Worm (Caenorhabditis elegans) whole organism, young adult: ENCODE results near the gene unc-44.

Source experiments
- C06A6.2 ChIP-seq: fragments of 200-800 bp; sonication (Bioruptor generic); conservative IDR thresholded peaks from 2 replicates; pipeline ENCODE4 v1.3.6; 2022; ENCODE audit warnings: missing genetic modification characterization, missing compliant biosample characterization
- F39B2.1 ChIP-seq: fragments of 200-800 bp; sonication (Bioruptor generic); IDR thresholded peaks from 2 replicates; pipeline ENCODE4 v1.3.6; 2022; ENCODE audit warnings: missing genetic modification reagents, missing genetic modification characterization, missing compliant biosample characterization
- F49E8.2 ChIP-seq: sonication (generic microtip); optimal IDR thresholded peaks from 3 replicates; lab custom pipeline; 2017; ENCODE audit warnings: missing genetic modification characterization, mild to moderate bottlenecking, missing compliant biosample characterization, antibody characterized with exemption, moderate library complexity; ENCODE audit not compliant: insufficient read depth
- K12H6.12 ChIP-seq: fragments of 200-800 bp; sonication (Bioruptor generic); optimal IDR thresholded peaks from 2 replicates; lab custom pipeline; 2018; ENCODE audit warnings: mild to moderate bottlenecking, missing genetic modification characterization, missing compliant biosample characterization
- Y53F4B.3 ChIP-seq: fragments of 200-800 bp; sonication (Bioruptor generic); IDR thresholded peaks from 2 replicates; pipeline ENCODE4 v1.3.6; 2022; ENCODE audit warnings: missing genetic modification reagents, missing genetic modification characterization, missing compliant biosample characterization
- Y67H2A.10 ChIP-seq: fragments of 200-800 bp; sonication (Bioruptor generic); conservative IDR thresholded peaks from 2 replicates; pipeline ENCODE4 v1.3.6; 2022; ENCODE audit warnings: missing genetic modification reagents, missing genetic modification characterization, missing compliant biosample characterization
- ama-1 ChIP-seq, 3 experiments: fragments of 150-350 bp in 1 of 3; sonication (generic microtip) in 2 of 3; optimal IDR thresholded peaks; 2 replicates each; lab custom pipeline; 2014 to 2018; ENCODE audit warnings: missing biosample characterization in 2 of 3, missing genetic modification characterization in 2 of 3, missing genetic modification reagents in 2 of 3
- aptf-3 ChIP-seq: fragments of 200-800 bp; sonication (Bioruptor generic); IDR thresholded peaks from 2 replicates; pipeline ENCODE4 v1.3.6; 2022; ENCODE audit warnings: missing genetic modification characterization, missing compliant biosample characterization
- atf-7 ChIP-seq: sonication (generic microtip); optimal IDR thresholded peaks from 2 replicates; lab custom pipeline; 2017; ENCODE audit warnings: mild to moderate bottlenecking, missing genetic modification characterization, missing compliant biosample characterization
- attf-3 ChIP-seq: fragments of 200-800 bp; sonication (Bioruptor generic); conservative IDR thresholded peaks from 2 replicates; pipeline ENCODE4 v1.3.6; 2022; ENCODE audit warnings: missing genetic modification reagents, missing genetic modification characterization, missing compliant biosample characterization
- bed-1 ChIP-seq: fragments of 200-800 bp; sonication (Bioruptor generic); IDR thresholded peaks from 2 replicates; pipeline ENCODE4 v1.3.6; 2022; ENCODE audit warnings: missing genetic modification reagents, missing genetic modification characterization, missing compliant biosample characterization
- ccch-3 ChIP-seq: fragments of 200-800 bp; sonication (Bioruptor generic); optimal IDR thresholded peaks from 2 replicates; lab custom pipeline; 2018; ENCODE audit warnings: mild to moderate bottlenecking, missing genetic modification characterization, missing compliant biosample characterization
- cebp-1 ChIP-seq, 2 experiments: fragments of 200-800 bp in 1 of 2; sonication (Bioruptor generic) in 1 of 2; sonication (generic microtip) in 1 of 2; IDR thresholded peaks in 1 of 2; optimal IDR thresholded peaks in 1 of 2; 2 replicates each; pipeline versions ENCODE4 v1.3.6 to Lab custom; 2017 to 2022; ENCODE audit warnings: missing compliant biosample characterization in 2 of 2, missing genetic modification characterization in 2 of 2, mild to moderate bottlenecking in 1 of 2, missing genetic modification reagents in 1 of 2, moderate library complexity in 1 of 2
- ceh-27 ChIP-seq: fragments of 200-800 bp; sonication (Bioruptor generic); optimal IDR thresholded peaks from 2 replicates; lab custom pipeline; 2018; ENCODE audit warnings: mild to moderate bottlenecking, missing genetic modification characterization, moderate library complexity, missing compliant biosample characterization
- ceh-40 ChIP-seq: fragments of 200-800 bp; sonication (Bioruptor generic); IDR thresholded peaks from 2 replicates; pipeline ENCODE4 v1.3.6; 2022; ENCODE audit warnings: missing genetic modification characterization, missing compliant biosample characterization
- ceh-58 ChIP-seq: fragments of 200-800 bp; sonication (Bioruptor generic); IDR thresholded peaks from 2 replicates; pipeline ENCODE4 v1.3.6; 2022; ENCODE audit warnings: missing genetic modification characterization, missing compliant biosample characterization
- dox-1 ChIP-seq: fragments of 200-800 bp; sonication (Bioruptor generic); IDR thresholded peaks from 2 replicates; pipeline ENCODE4 v1.3.6; 2022; ENCODE audit warnings: missing genetic modification reagents, missing genetic modification characterization, missing compliant biosample characterization
- dpff-1 ChIP-seq: sonication (generic microtip); optimal IDR thresholded peaks from 2 replicates; lab custom pipeline; 2017; ENCODE audit warnings: mild to moderate bottlenecking, missing genetic modification characterization, missing compliant biosample characterization
- efl-1 ChIP-seq: fragments of 150-350 bp; optimal IDR thresholded peaks from 2 replicates; lab custom pipeline; 2014; ENCODE audit warnings: missing biosample characterization, missing genetic modification reagents, missing genetic modification characterization
- egl-44 ChIP-seq: fragments of 200-800 bp; sonication (Bioruptor generic); IDR thresholded peaks from 2 replicates; pipeline ENCODE4 v1.3.6; 2022; ENCODE audit warnings: missing genetic modification reagents, missing genetic modification characterization, missing compliant biosample characterization
- egrh-3 ChIP-seq: fragments of 200-800 bp; sonication (Bioruptor generic); IDR thresholded peaks from 2 replicates; pipeline ENCODE4 v1.3.6; 2022; ENCODE audit warnings: missing genetic modification reagents, missing genetic modification characterization, missing compliant biosample characterization
- ekl-4 ChIP-seq: fragments of 200-800 bp; sonication (Bioruptor generic); IDR thresholded peaks from 2 replicates; pipeline ENCODE4 v1.3.6; 2022; ENCODE audit warnings: missing genetic modification reagents, missing genetic modification characterization, missing compliant biosample characterization
- fkh-3 ChIP-seq: sonication (generic microtip); optimal IDR thresholded peaks from 2 replicates; lab custom pipeline; 2016; ENCODE audit warnings: mild to moderate bottlenecking, missing genetic modification characterization, missing compliant biosample characterization
- gei-17 ChIP-seq: fragments of 200-800 bp; sonication (Bioruptor generic); optimal IDR thresholded peaks from 2 replicates; lab custom pipeline; 2018; ENCODE audit warnings: mild to moderate bottlenecking, missing genetic modification characterization, missing compliant biosample characterization
- him-1 ChIP-seq: sonication (generic microtip); optimal IDR thresholded peaks from 2 replicates; lab custom pipeline; 2016; ENCODE audit warnings: missing genotype, missing genetic modification reagents, missing genetic modification characterization, missing compliant biosample characterization
- hmg-1.2 ChIP-seq: fragments of 200-800 bp; sonication (Bioruptor generic); IDR thresholded peaks from 2 replicates; pipeline ENCODE4 v1.3.6; 2022; ENCODE audit warnings: missing genetic modification reagents, missing genetic modification characterization, missing compliant biosample characterization
- hrde-1 ChIP-seq: sonication (generic microtip); optimal IDR thresholded peaks from 2 replicates; lab custom pipeline; 2016; ENCODE audit warnings: missing genetic modification characterization, mild to moderate bottlenecking, missing compliant biosample characterization, moderate library complexity, missing genotype, missing genetic modification reagents, borderline replicate concordance
- let-526 ChIP-seq: fragments of 200-800 bp; sonication (Bioruptor generic); IDR thresholded peaks from 2 replicates; pipeline ENCODE4 v1.3.6; 2022; ENCODE audit warnings: missing genetic modification reagents, missing genetic modification characterization, missing compliant biosample characterization
- let-607 ChIP-seq, 2 experiments: fragments of 200-800 bp in 1 of 2; sonication (Bioruptor generic) in 1 of 2; sonication (generic microtip) in 1 of 2; optimal IDR thresholded peaks; 2 replicates each; lab custom pipeline; 2016 to 2018; ENCODE audit warnings: mild to moderate bottlenecking in 2 of 2, missing compliant biosample characterization in 2 of 2, missing genetic modification characterization in 2 of 2, moderate library complexity in 2 of 2, missing genotype in 1 of 2
- lin-54 ChIP-seq: fragments of 200-800 bp; sonication (Bioruptor generic); optimal IDR thresholded peaks from 2 replicates; lab custom pipeline; 2018; ENCODE audit warnings: mild to moderate bottlenecking, missing genetic modification characterization, missing compliant biosample characterization
- madf-8 ChIP-seq: fragments of 200-800 bp; sonication (Bioruptor generic); conservative IDR thresholded peaks from 2 replicates; pipeline ENCODE4 v1.3.6; 2022; ENCODE audit warnings: missing genetic modification reagents, missing genetic modification characterization, missing compliant biosample characterization
- nfya-1 ChIP-seq: sonication (generic microtip); optimal IDR thresholded peaks from 2 replicates; lab custom pipeline; 2017; ENCODE audit warnings: antibody characterized with exemption, missing compliant biosample characterization, missing genetic modification characterization, borderline replicate concordance; ENCODE audit not compliant: insufficient read depth
- nhr-179 ChIP-seq: sonication (generic microtip); optimal IDR thresholded peaks from 2 replicates; lab custom pipeline; 2016; ENCODE audit warnings: mild to moderate bottlenecking, missing genetic modification characterization, missing compliant biosample characterization
- nhr-90 ChIP-seq: sonication (generic microtip); optimal IDR thresholded peaks from 2 replicates; lab custom pipeline; 2016; ENCODE audit warnings: missing genotype, mild to moderate bottlenecking, missing genetic modification characterization, missing compliant biosample characterization
- pbrm-1 ChIP-seq: fragments of 200-800 bp; sonication (Bioruptor generic); IDR thresholded peaks from 2 replicates; pipeline ENCODE4 v1.3.6; 2022; ENCODE audit warnings: missing genetic modification reagents, missing genetic modification characterization, missing compliant biosample characterization
- rpc-1 ChIP-seq, 2 experiments: fragments of 150-350 bp in 1 of 2; sonication (generic microtip) in 1 of 2; optimal IDR thresholded peaks; 2 replicates each; lab custom pipeline; 2014 to 2018; ENCODE audit warnings: missing biosample characterization in 1 of 2, missing genetic modification characterization in 1 of 2, missing genetic modification reagents in 1 of 2, missing genotype in 1 of 2
- snpc-1.1 ChIP-seq: sonication (generic microtip); optimal IDR thresholded peaks from 2 replicates; lab custom pipeline; 2017; ENCODE audit warnings: missing genetic modification characterization, mild to moderate bottlenecking, missing compliant biosample characterization, antibody characterized with exemption, moderate library complexity, missing genotype, missing genetic modification reagents; ENCODE audit not compliant: insufficient read depth
- snpc-1.3 ChIP-seq: sonication (generic microtip); optimal IDR thresholded peaks from 2 replicates; lab custom pipeline; 2017; ENCODE audit warnings: missing genetic modification characterization, mild to moderate bottlenecking, missing compliant biosample characterization, antibody characterized with exemption, moderate library complexity, missing genotype, missing genetic modification reagents; ENCODE audit not compliant: insufficient read depth
- tbx-9 ChIP-seq: sonication (generic microtip); optimal IDR thresholded peaks from 2 replicates; lab custom pipeline; 2016; ENCODE audit warnings: borderline replicate concordance, missing genetic modification characterization, inconsistent platforms, missing compliant biosample characterization
- tlf-1 ChIP-seq: fragments of 200-800 bp; sonication (Bioruptor generic); optimal IDR thresholded peaks from 2 replicates; lab custom pipeline; 2018; ENCODE audit warnings: mild to moderate bottlenecking, missing genetic modification characterization, missing compliant biosample characterization
- unc-130 ChIP-seq: sonication (generic microtip); optimal IDR thresholded peaks from 2 replicates; lab custom pipeline; 2016; ENCODE audit warnings: missing genetic modification reagents, missing genetic modification characterization, missing compliant biosample characterization
- unc-62 ChIP-seq: fragments of 150-350 bp; optimal IDR thresholded peaks from 2 replicates; lab custom pipeline; 2014; ENCODE audit warnings: missing biosample characterization, missing genetic modification reagents, missing genetic modification characterization
- zfh-2 ChIP-seq: fragments of 200-800 bp; sonication (Bioruptor generic); conservative IDR thresholded peaks from 2 replicates; pipeline ENCODE4 v1.3.6; 2022; ENCODE audit warnings: missing genetic modification reagents, missing genetic modification characterization, missing compliant biosample characterization
- ztf-6 ChIP-seq: fragments of 200-800 bp; sonication (Bioruptor generic); IDR thresholded peaks from 2 replicates; pipeline ENCODE4 v1.3.6; 2022; ENCODE audit warnings: missing genetic modification reagents, missing genetic modification characterization, missing compliant biosample characterization

Gene unc-44

DNA sequence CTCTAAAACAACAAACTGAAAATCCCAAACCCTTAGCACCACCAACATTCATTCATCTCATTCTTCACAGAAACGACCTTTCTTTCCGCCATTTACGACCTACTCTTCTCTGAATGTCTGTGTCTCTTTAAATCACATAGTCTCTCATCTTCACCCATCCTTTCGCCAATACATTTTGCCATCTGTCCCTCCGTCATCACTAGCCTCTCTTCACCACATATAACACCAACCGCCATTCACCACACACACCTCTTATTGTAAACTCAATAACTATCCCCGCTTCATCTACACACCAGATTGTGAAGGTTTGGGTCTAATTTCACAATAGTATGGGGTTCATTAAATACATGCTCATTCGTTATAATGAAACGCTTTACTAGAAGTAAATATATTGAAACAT lies 4.8 kb upstream of the unc-44 start:
- TF ChIP-seq gei-17, result no peak
- 0 out of 2 replicates have a peak, but pooled peaks have one; percentile 6 for TF ChIP-seq hmg-1.2 (GFP tag; lab: Robert Waterston, UW)
- TF ChIP-seq, all 124 proteins: peak for 1

DNA sequence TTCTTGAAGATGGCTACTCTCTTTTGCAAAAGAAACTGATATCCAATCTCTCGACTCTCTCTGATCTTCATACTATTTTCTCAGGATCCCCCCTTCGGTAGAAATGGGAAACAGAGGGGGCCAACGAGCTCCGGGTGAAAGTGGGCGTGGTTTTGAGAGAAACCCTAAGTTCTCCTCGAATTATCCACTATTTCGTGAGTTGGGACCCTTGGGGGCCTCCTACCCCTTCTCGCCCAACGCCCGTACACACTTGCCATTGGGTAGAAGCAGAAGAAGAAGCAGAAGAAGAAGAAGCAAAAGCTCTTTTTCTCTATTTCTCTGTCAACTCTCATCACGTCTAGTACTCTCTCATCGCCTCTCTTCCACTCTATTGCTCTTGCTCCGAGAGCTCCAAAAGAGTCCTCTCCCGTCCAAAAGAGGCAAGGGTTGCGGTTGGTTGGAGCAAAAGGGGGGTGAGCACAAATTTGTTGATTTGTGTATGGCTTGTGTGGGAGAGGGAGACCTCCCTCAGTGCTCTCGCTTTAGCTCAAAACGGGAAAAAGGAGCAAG lies 1.3 kb upstream of the unc-44 start:
- TF ChIP-seq F49E8.2, result no peak
- TF ChIP-seq ceh-40 (GFP tag; lab: Robert Waterston, UW), result no peak
- no peak for TF ChIP-seq lin-54 (GFP tag; lab: Kevin White, UChicago)
- peak; percentile 80 for TF ChIP-seq zfh-2 (GFP tag; lab: Robert Waterston, UW)
- no peak for TF ChIP-seq ccch-3 (GFP tag; lab: Kevin White, UChicago)
- no peak for TF ChIP-seq ama-1 (optimal IDR thresholded peaks at IDR 0.05; lab: Kevin White, UChicago)
- no peak for TF ChIP-seq ama-1 (GFP tag; optimal IDR thresholded peaks at IDR 0.05; lab: Kevin White, UChicago)
- no peak for TF ChIP-seq hrde-1 (tag; lab: Kevin White, UChicago)
- no peak for TF ChIP-seq tbx-9 (tag; lab: Kevin White, UChicago)
- TF ChIP-seq tlf-1 (GFP tag; lab: Kevin White, UChicago), result no peak
- TF ChIP-seq nfya-1, result no peak
- TF ChIP-seq egrh-3 (GFP tag; lab: Robert Waterston, UW), result no peak
- no peak for TF ChIP-seq dpff-1
- no peak for TF ChIP-seq unc-62 (GFP tag; lab: Kevin White, UChicago)
- TF ChIP-seq ztf-6 (GFP tag; lab: Robert Waterston, UW), result no peak
- peak; percentile 5 for TF ChIP-seq K12H6.12
- TF ChIP-seq Y53F4B.3, result no peak
- TF ChIP-seq atf-7, result no peak
- TF ChIP-seq let-526 (GFP tag; lab: Robert Waterston, UW), result no peak
- no peak for TF ChIP-seq Y67H2A.10 (GFP tag; lab: Robert Waterston, UW)
- peak; percentile 57 for TF ChIP-seq ceh-27 (GFP tag; lab: Kevin White, UChicago)
- TF ChIP-seq ceh-58 (GFP tag; lab: Robert Waterston, UW), result no peak
- no peak for TF ChIP-seq snpc-1.3 (tag; lab: Kevin White, UChicago)
- no peak for TF ChIP-seq attf-3 (GFP tag; lab: Robert Waterston, UW)
- no peak for TF ChIP-seq nhr-179 (tag; lab: Kevin White, UChicago)
- no peak for TF ChIP-seq aptf-3 (GFP tag; lab: Robert Waterston, UW)
- no peak for TF ChIP-seq him-1 (tag; lab: Kevin White, UChicago)
- no peak for TF ChIP-seq egl-44 (GFP tag; lab: Robert Waterston, UW)
- TF ChIP-seq efl-1 (GFP tag; lab: Kevin White, UChicago), result no peak
- no peak for TF ChIP-seq dox-1 (GFP tag; lab: Robert Waterston, UW)
- TF ChIP-seq madf-8 (GFP tag; lab: Robert Waterston, UW), result no peak
- no peak for TF ChIP-seq pbrm-1
- TF ChIP-seq unc-130 (GFP tag; lab: Kevin White, UChicago), result no peak
- no peak for TF ChIP-seq nhr-90
- no peak for TF ChIP-seq C06A6.2
- no peak for TF ChIP-seq cebp-1 (GFP tag; IDR thresholded peaks at IDR 0.05; lab: Robert Waterston, UW)
- peak; percentile 42 for TF ChIP-seq cebp-1 (tag; optimal IDR thresholded peaks at IDR 0.05; lab: Kevin White, UChicago)
- no peak for TF ChIP-seq rpc-1 (optimal IDR thresholded peaks at IDR 0.05; lab: Kevin White, UChicago)
- no peak for TF ChIP-seq rpc-1 (tag; optimal IDR thresholded peaks at IDR 0.05; lab: Kevin White, UChicago)
- TF ChIP-seq ekl-4, result 0 out of 2 replicates have a peak, but pooled peaks have one; percentile 42
- no peak for TF ChIP-seq F39B2.1 (GFP tag; lab: Robert Waterston, UW)
- no peak for TF ChIP-seq bed-1 (GFP tag; lab: Robert Waterston, UW)
- TF ChIP-seq let-607 (tag; optimal IDR thresholded peaks at IDR 0.05; lab: Kevin White, UChicago), result no peak
- TF ChIP-seq fkh-3 (tag; lab: Kevin White, UChicago), result no peak
- no peak for TF ChIP-seq snpc-1.1 (tag; lab: Kevin White, UChicago)
